Fruit fly (Drosophila melanogaster): Measurements from ENCODE around the gene Poxm.

Gene Poxm

dm6 chr3R:8349449-8350115 is 16.0 kb upstream of the Poxm start, which contains the start of gene Atg13 (continued):
- TF ChIP-seq ham (GFP tag; IDR thresholded peaks at IDR 0.05) = no peak
- TF ChIP-seq pfk (GFP tag; optimal IDR thresholded peaks at IDR 0.05) = no peak
- no peak for TF ChIP-seq CG17568 (GFP tag; optimal IDR thresholded peaks at IDR 0.05)
- peak; percentile 89 for TF ChIP-seq bbx (GFP tag; IDR thresholded peaks at IDR 0.05; ENCODE audit: partially characterized antibody)
- TF ChIP-seq CG18011 (GFP tag; optimal IDR thresholded peaks at IDR 0.05) = no peak
- no peak for TF ChIP-seq HmgZ (tag; optimal IDR thresholded peaks at IDR 0.05)
- TF ChIP-seq tap (tag; optimal IDR thresholded peaks at IDR 0.05) = no peak
- no peak for TF ChIP-seq H15 (GFP tag; IDR thresholded peaks at IDR 0.05)
- peak; percentile 92 for TF ChIP-seq BEAF-32 (GFP tag; optimal IDR thresholded peaks at IDR 0.05)
- TF ChIP-seq HmgD (GFP tag; optimal IDR thresholded peaks at IDR 0.05) = no peak
- no peak for TF ChIP-seq tup (GFP tag; optimal IDR thresholded peaks at IDR 0.05)
- no peak for TF ChIP-seq prd (optimal IDR thresholded peaks at IDR 0.05)
- TF ChIP-seq prd (GFP tag; IDR thresholded peaks at IDR 0.05) = peak; percentile 45; the same call in 2 of the 3 replicates
- no peak for TF ChIP-seq CG15601 (tag; optimal IDR thresholded peaks at IDR 0.05)
- TF ChIP-seq MESR4 (GFP tag; optimal IDR thresholded peaks at IDR 0.05) = peak; percentile 80
- no peak for TF ChIP-seq corto (GFP tag; optimal IDR thresholded peaks at IDR 0.05)
- peak; percentile 82 for TF ChIP-seq CG42726 (GFP tag; IDR thresholded peaks at IDR 0.05; ENCODE audit: partially characterized antibody)
- peak; percentile 11 for TF ChIP-seq Sry-β (GFP tag; optimal IDR thresholded peaks at IDR 0.05)
- TF ChIP-seq NK7.1 (GFP tag; optimal IDR thresholded peaks at IDR 0.05) = no peak
- no peak for TF ChIP-seq dan (GFP tag; IDR thresholded peaks at IDR 0.05)
- TF ChIP-seq phol (tag; optimal IDR thresholded peaks at IDR 0.05) = peak; percentile 54
- TF ChIP-seq PHDP (tag; optimal IDR thresholded peaks at IDR 0.05) = no peak
- TF ChIP-seq Pdp1 (GFP tag; optimal IDR thresholded peaks at IDR 0.05) = peak in 1 of 2 experiments; percentile 9
- peak; percentile 79 for TF ChIP-seq CG17361 (GFP tag; IDR thresholded peaks at IDR 0.05)
- peak; percentile 77 for TF ChIP-seq Scr (GFP tag; IDR thresholded peaks at IDR 0.05; ENCODE audit: partially characterized antibody)
- TF ChIP-seq cwo (GFP tag; optimal IDR thresholded peaks at IDR 0.05) = no peak
- peak; percentile 55; the same call in 1 of the 2 replicates for TF ChIP-seq CG1024 (GFP tag; IDR thresholded peaks at IDR 0.05)
- no peak for TF ChIP-seq CG6689 (GFP tag; IDR thresholded peaks at IDR 0.05)
- TF ChIP-seq MBD-R2 (GFP tag; IDR thresholded peaks at IDR 0.05) = peak; percentile 27; the same call in 1 of the 2 replicates
- no peak for TF ChIP-seq CG31224 (GFP tag; IDR thresholded peaks at IDR 0.05)
- TF ChIP-seq CG16779 (GFP tag; IDR thresholded peaks at IDR 0.05) = no peak
- TF ChIP-seq CG10979 (tag; optimal IDR thresholded peaks at IDR 0.05) = no peak
- peak; percentile 94 for TF ChIP-seq ssp (GFP tag; IDR thresholded peaks at IDR 0.05)
- TF ChIP-seq CG5245 (GFP tag; optimal IDR thresholded peaks at IDR 0.05) = no peak
- peak; percentile 70 for TF ChIP-seq nmo (GFP tag; optimal IDR thresholded peaks at IDR 0.05)
- no peak for TF ChIP-seq stc (GFP tag; IDR thresholded peaks at IDR 0.05)
- no peak for TF ChIP-seq sd (tag; optimal IDR thresholded peaks at IDR 0.05)
- no peak for TF ChIP-seq CG5180 (GFP tag; optimal IDR thresholded peaks at IDR 0.05)
- no peak for TF ChIP-seq Ravus (GFP tag; IDR thresholded peaks at IDR 0.05)
- TF ChIP-seq Adf1 (GFP tag; IDR thresholded peaks at IDR 0.05) = no peak
- TF ChIP-seq MTF-1 (GFP tag; optimal IDR thresholded peaks at IDR 0.05; ENCODE audit: borderline replicate concordance) = no peak
- TF ChIP-seq pan (optimal IDR thresholded peaks at IDR 0.05) = no peak
- TF ChIP-seq pan (GFP tag; optimal IDR thresholded peaks at IDR 0.05 in 1 of 2, IDR thresholded peaks at IDR 0.05 in 1 of 2) = no peak
- peak; percentile 46 for TF ChIP-seq pzg (GFP tag; optimal IDR thresholded peaks at IDR 0.05)
- no peak for TF ChIP-seq gcm (GFP tag; optimal IDR thresholded peaks at IDR 0.05)
- no peak for TF ChIP-seq danr (GFP tag; IDR thresholded peaks at IDR 0.05)
- TF ChIP-seq Max (GFP tag; optimal IDR thresholded peaks at IDR 0.05) = no peak
- no peak for TF ChIP-seq psq (GFP tag; optimal IDR thresholded peaks at IDR 0.05)
- TF ChIP-seq CG18476 (GFP tag; optimal IDR thresholded peaks at IDR 0.05) = no peak
- TF ChIP-seq Antp (GFP tag; optimal IDR thresholded peaks at IDR 0.05) = no peak
